Worm (Caenorhabditis elegans): ENCODE results near the gene tig-3.

tig-3 gene

DNA sequence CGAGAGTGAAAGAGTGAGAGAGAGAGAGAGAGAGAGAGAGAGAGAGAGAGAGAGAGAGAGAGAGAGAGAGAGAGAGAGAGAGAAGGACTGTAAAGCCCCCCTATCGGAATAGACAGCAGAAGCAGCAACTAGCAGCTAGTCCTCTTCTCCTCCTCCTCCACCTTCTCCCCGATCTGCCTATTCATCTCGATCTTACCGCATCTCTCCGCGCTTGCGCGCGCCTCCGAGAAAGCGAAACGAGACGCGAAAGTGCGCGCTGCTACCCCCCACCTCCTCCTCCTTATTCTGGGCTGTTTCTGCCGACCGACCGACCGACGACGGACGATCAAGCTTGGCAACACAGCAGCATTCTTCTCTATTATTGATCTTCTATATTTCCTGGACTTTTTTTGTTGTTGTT is 33.6 kb downstream of the tig-3 start (continued):
- TF ChIP-seq pha-2 (tag; optimal IDR thresholded peaks at IDR 0.05) (no peak), hlh-30 (tag; optimal IDR thresholded peaks at IDR 0.05; ENCODE audit: insufficient read depth) (no peak), odd-2 (tag; optimal IDR thresholded peaks at IDR 0.05) (no peak), madf-2 (tag; optimal IDR thresholded peaks at IDR 0.05) (peak; percentile 22), ttx-3 (tag; optimal IDR thresholded peaks at IDR 0.05) (no peak), npax-4 (tag; optimal IDR thresholded peaks at IDR 0.05) (no peak), ceh-45 (GFP tag; IDR thresholded peaks at IDR 0.05) (no peak), pag-3 (tag; optimal IDR thresholded peaks at IDR 0.05; ENCODE audit: borderline replicate concordance) (no peak), pha-4 (tag; optimal IDR thresholded peaks at IDR 0.05) (no peak), F13H6.1 (tag; optimal IDR thresholded peaks at IDR 0.05) (peak; percentile 11), pat-9 (tag; optimal IDR thresholded peaks at IDR 0.05) (no peak), ceh-19 (GFP tag; optimal IDR thresholded peaks at IDR 0.05) (no peak), lim-6 (tag; optimal IDR thresholded peaks at IDR 0.05) (no peak), che-1 (tag; optimal IDR thresholded peaks at IDR 0.05) (no peak), sox-4 (tag; optimal IDR thresholded peaks at IDR 0.05) (no peak)

DNA sequence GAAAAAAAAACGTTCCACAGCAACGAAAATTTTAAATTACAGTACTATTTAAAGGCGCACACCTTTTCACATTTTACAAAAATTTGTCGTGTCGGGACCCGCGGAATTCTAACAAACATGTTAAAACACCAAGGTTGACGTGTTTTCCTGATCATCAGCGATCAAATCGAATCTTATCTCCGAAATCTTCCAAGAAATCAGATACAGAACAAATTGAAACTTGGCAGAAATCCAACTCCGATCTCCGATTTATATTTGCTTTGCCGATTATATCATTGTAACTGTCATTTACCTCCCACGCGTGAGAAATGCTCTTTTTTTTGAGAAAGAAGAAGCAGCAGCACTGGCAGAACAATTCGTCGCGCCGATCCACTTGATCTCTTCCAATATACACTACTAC is 37.9 kb downstream of the tig-3 start:
- TF ChIP-seq rnt-1 (tag; optimal IDR thresholded peaks at IDR 0.05) (peak; percentile 11), mec-3 (tag; optimal IDR thresholded peaks at IDR 0.05; ENCODE audit: borderline replicate concordance) (no peak)

ce11 chrII:15212260-15212914 is 39.2 kb downstream of the tig-3 start:
- peak; percentile 14 for TF ChIP-seq ceh-18 (tag; optimal IDR thresholded peaks at IDR 0.05)
- TF ChIP-seq T23F11.4 (GFP tag; optimal IDR thresholded peaks at IDR 0.05), result no peak
- no peak for TF ChIP-seq pag-3 (tag; optimal IDR thresholded peaks at IDR 0.05; ENCODE audit: borderline replicate concordance)
- TF ChIP-seq hlh-30 (tag; optimal IDR thresholded peaks at IDR 0.05; ENCODE audit: insufficient read depth), result peak; percentile 29
- TF ChIP-seq eyg-1 (tag; optimal IDR thresholded peaks at IDR 0.05), result no peak

- TF ChIP-seq hlh-30 (tag; optimal IDR thresholded peaks at IDR 0.05; ENCODE audit: insufficient read depth) (peak; percentile 52), hlh-6 (tag; optimal IDR thresholded peaks at IDR 0.05) (no peak)
These were observed 42.3 kb downstream of the tig-3 start for ce11 chrII:15209309-15209708.

DNA sequence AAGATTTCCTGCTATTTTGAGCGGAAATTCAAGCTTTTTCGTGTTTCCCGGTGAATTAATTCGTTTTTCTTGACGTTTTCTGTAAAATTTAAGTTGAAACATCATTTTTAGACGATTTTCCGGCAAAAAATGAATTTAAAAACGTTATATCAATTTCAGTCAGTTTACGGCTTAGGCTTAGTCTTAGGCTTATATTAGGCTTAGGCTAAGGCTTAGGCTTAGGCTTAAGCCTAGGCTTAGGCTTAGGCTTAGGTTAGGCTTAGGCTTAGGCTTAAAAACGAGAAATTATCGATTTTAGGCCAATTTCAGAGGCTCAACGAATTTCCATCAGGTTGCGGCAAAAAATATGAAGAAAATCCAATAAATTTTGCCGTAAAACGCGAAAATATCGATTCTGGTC is 42.7 kb downstream of the tig-3 start:
- TF ChIP-seq dmd-4 (tag; optimal IDR thresholded peaks at IDR 0.05; ENCODE audit: borderline replicate concordance) (no peak), ceh-34 (tag; optimal IDR thresholded peaks at IDR 0.05) (no peak), madf-2 (tag; optimal IDR thresholded peaks at IDR 0.05) (no peak), tbx-2 (tag; optimal IDR thresholded peaks at IDR 0.05) (no peak), T23F11.4 (GFP tag; optimal IDR thresholded peaks at IDR 0.05) (no peak), hlh-15 (tag; optimal IDR thresholded peaks at IDR 0.05) (no peak), npax-4 (tag; optimal IDR thresholded peaks at IDR 0.05) (no peak), sox-2 (GFP tag; IDR thresholded peaks at IDR 0.05) (no peak), sdc-2 (tag; optimal IDR thresholded peaks at IDR 0.05) (no peak), rnt-1 (tag; optimal IDR thresholded peaks at IDR 0.05) (no peak), pax-1 (tag; optimal IDR thresholded peaks at IDR 0.05) (no peak), syd-9 (tag; optimal IDR thresholded peaks at IDR 0.05) (no peak), K09A11.1 (tag; optimal IDR thresholded peaks at IDR 0.05; ENCODE audit: insufficient read depth) (no peak), pha-4 (tag; optimal IDR thresholded peaks at IDR 0.05) (no peak), unc-55 (GFP tag; optimal IDR thresholded peaks at IDR 0.05) (no peak), ttx-3 (tag; optimal IDR thresholded peaks at IDR 0.05) (no peak)

ce11 chrII:15208151-15208550 is 43.4 kb downstream of the tig-3 start:
- no peak for TF ChIP-seq fkh-10 (GFP tag; optimal IDR thresholded peaks at IDR 0.05)
- TF ChIP-seq pha-4 (tag; optimal IDR thresholded peaks at IDR 0.05), result no peak
- no peak for TF ChIP-seq che-1 (tag; optimal IDR thresholded peaks at IDR 0.05)
- TF ChIP-seq ceh-24 (tag; optimal IDR thresholded peaks at IDR 0.05), result no peak
- no peak for TF ChIP-seq unc-86 (tag; optimal IDR thresholded peaks at IDR 0.05)
- no peak for TF ChIP-seq hlh-8 (tag; optimal IDR thresholded peaks at IDR 0.05)
- no peak for TF ChIP-seq madf-2 (tag; optimal IDR thresholded peaks at IDR 0.05)
- no peak for TF ChIP-seq hlh-6 (tag; optimal IDR thresholded peaks at IDR 0.05)
- TF ChIP-seq dmd-4 (tag; optimal IDR thresholded peaks at IDR 0.05; ENCODE audit: borderline replicate concordance), result no peak
- TF ChIP-seq unc-3 (GFP tag; conservative IDR thresholded peaks at IDR 0.05), result no peak
- TF ChIP-seq unc-3 (tag; optimal IDR thresholded peaks at IDR 0.05), result no peak
- TF ChIP-seq pqm-1 (tag; optimal IDR thresholded peaks at IDR 0.05), result no peak

Data from whole organism, late embryonic.